Worm (Caenorhabditis elegans): ENCODE results near the gene baf-1.
"Not testable (repeated sequence)": the region's sequence is repeated elsewhere in the genome, so short reads cannot be mapped to it uniquely, and the experiment has no call there.

ce11 chrIII:9445699-9446098, 21.6 kb upstream of the baf-1 start:
- not testable (repeated sequence) for TF ChIP-seq ztf-28 (GFP tag; IDR thresholded peaks at IDR 0.05); ama-1 (optimal IDR thresholded peaks at IDR 0.05); ama-1 (GFP tag; optimal IDR thresholded peaks at IDR 0.05); egl-44 (GFP tag; IDR thresholded peaks at IDR 0.05); ztf-25 (GFP tag; IDR thresholded peaks at IDR 0.05); sptf-2 (GFP tag; optimal IDR thresholded peaks at IDR 0.05); sdz-38 (tag; optimal IDR thresholded peaks at IDR 0.05); madf-3 (GFP tag; IDR thresholded peaks at IDR 0.05); unc-62 (GFP tag; optimal IDR thresholded peaks at IDR 0.05); rec-8 (tag; optimal IDR thresholded peaks at IDR 0.05); dpff-1 (tag; optimal IDR thresholded peaks at IDR 0.05); ceh-58 (GFP tag; IDR thresholded peaks at IDR 0.05)
